Worm (Caenorhabditis elegans): ENCODE data around the gene C27B7.7.

Gene C27B7.7

ce11 chrIV:8927093-8927492, 20.2 kb downstream of the C27B7.7 start:
- TF ChIP-seq dmd-4 (tag; optimal IDR thresholded peaks at IDR 0.05; ENCODE audit: borderline replicate concordance) (peak; percentile 96), ama-1 (optimal IDR thresholded peaks at IDR 0.05) (no peak), ceh-34 (tag; optimal IDR thresholded peaks at IDR 0.05) (peak; percentile 94), madf-2 (tag; optimal IDR thresholded peaks at IDR 0.05) (peak; percentile 90), ceh-14 (tag; optimal IDR thresholded peaks at IDR 0.05) (peak; percentile 93), fax-1 (tag; optimal IDR thresholded peaks at IDR 0.05) (peak; percentile 87), nhr-11 (tag; optimal IDR thresholded peaks at IDR 0.05) (no peak), npax-4 (tag; optimal IDR thresholded peaks at IDR 0.05) (peak; percentile 78), hlh-15 (tag; optimal IDR thresholded peaks at IDR 0.05) (peak; percentile 88), pax-1 (tag; optimal IDR thresholded peaks at IDR 0.05) (no peak), K09A11.1 (tag; optimal IDR thresholded peaks at IDR 0.05; ENCODE audit: insufficient read depth) (peak; percentile 81), eyg-1 (tag; optimal IDR thresholded peaks at IDR 0.05) (peak; percentile 90), pha-4 (tag; optimal IDR thresholded peaks at IDR 0.05) (no peak), hlh-6 (tag; optimal IDR thresholded peaks at IDR 0.05) (peak; percentile 99), unc-3 (GFP tag; conservative IDR thresholded peaks at IDR 0.05) (peak; percentile 88), unc-3 (tag; optimal IDR thresholded peaks at IDR 0.05) (peak; percentile 91), fkh-10 (GFP tag; optimal IDR thresholded peaks at IDR 0.05) (peak; percentile 40), ahr-1 (tag; optimal IDR thresholded peaks at IDR 0.05) (peak; percentile 95), hlh-13 (GFP tag; optimal IDR thresholded peaks at IDR 0.05) (peak; percentile 96), rnt-1 (tag; optimal IDR thresholded peaks at IDR 0.05) (peak; percentile 86), ceh-22 (tag; optimal IDR thresholded peaks at IDR 0.05) (no peak), T23F11.4 (GFP tag; optimal IDR thresholded peaks at IDR 0.05) (peak; percentile 97), sox-2 (GFP tag; IDR thresholded peaks at IDR 0.05) (peak; percentile 87; the same call in 1 of the 2 replicates), sox-4 (tag; optimal IDR thresholded peaks at IDR 0.05) (peak; percentile 98), ceh-48 (tag; optimal IDR thresholded peaks at IDR 0.05) (peak; percentile 94), C38D4.7 (GFP tag; optimal IDR thresholded peaks at IDR 0.05) (peak; percentile 96), ttx-3 (tag; optimal IDR thresholded peaks at IDR 0.05) (peak; percentile 94), hlh-8 (tag; optimal IDR thresholded peaks at IDR 0.05) (peak; percentile 73), unc-55 (GFP tag; optimal IDR thresholded peaks at IDR 0.05) (peak; percentile 75), pros-1 (tag; optimal IDR thresholded peaks at IDR 0.05) (peak; percentile 29), ceh-18 (tag; optimal IDR thresholded peaks at IDR 0.05) (peak; percentile 92), elt-4 (tag; optimal IDR thresholded peaks at IDR 0.05) (no peak), ref-2 (tag; optimal IDR thresholded peaks at IDR 0.05) (peak; percentile 89), lin-11 (tag; optimal IDR thresholded peaks at IDR 0.05) (peak; percentile 92), pha-2 (tag; optimal IDR thresholded peaks at IDR 0.05) (peak; percentile 90), tbx-7 (tag; optimal IDR thresholded peaks at IDR 0.05) (peak; percentile 69), ceh-45 (GFP tag; IDR thresholded peaks at IDR 0.05) (peak; percentile 96), ceh-19 (GFP tag; optimal IDR thresholded peaks at IDR 0.05) (peak; percentile 96), elt-2 (tag; optimal IDR thresholded peaks at IDR 0.05) (peak; percentile 97), hlh-30 (tag; optimal IDR thresholded peaks at IDR 0.05; ENCODE audit: insufficient read depth) (peak; percentile 94), ceh-30 (tag; optimal IDR thresholded peaks at IDR 0.05) (peak; percentile 77), sdc-2 (tag; optimal IDR thresholded peaks at IDR 0.05) (peak; percentile 90), nhr-232 (tag; optimal IDR thresholded peaks at IDR 0.05) (peak; percentile 94), tbx-2 (tag; optimal IDR thresholded peaks at IDR 0.05) (peak; percentile 89), gmeb-2 (tag; optimal IDR thresholded peaks at IDR 0.05) (peak; percentile 96), lim-6 (tag; optimal IDR thresholded peaks at IDR 0.05) (peak; percentile 80), syd-9 (tag; optimal IDR thresholded peaks at IDR 0.05) (peak; percentile 91), pqm-1 (tag; optimal IDR thresholded peaks at IDR 0.05) (peak; percentile 93), zip-5 (tag; optimal IDR thresholded peaks at IDR 0.05) (peak; percentile 45), pat-9 (tag; optimal IDR thresholded peaks at IDR 0.05) (peak; percentile 97), ceh-2 (tag; optimal IDR thresholded peaks at IDR 0.05) (peak; percentile 95), K02D7.2 (tag; optimal IDR thresholded peaks at IDR 0.05) (peak; percentile 94), pag-3 (tag; optimal IDR thresholded peaks at IDR 0.05; ENCODE audit: borderline replicate concordance) (peak; percentile 91), ceh-6 (GFP tag; optimal IDR thresholded peaks at IDR 0.05) (peak; percentile 97)

All from whole organism, late embryonic.